Fruit fly (Drosophila melanogaster): Measurements from ENCODE around the gene CG8526.

- TF ChIP-seq CG1620 (GFP tag; optimal IDR thresholded peaks at IDR 0.05), result no peak
- no peak for TF ChIP-seq CG12768 (GFP tag; optimal IDR thresholded peaks at IDR 0.05)
- no peak for TF ChIP-seq cic (GFP tag; optimal IDR thresholded peaks at IDR 0.05)
- no peak for TF ChIP-seq CG33017 (tag; optimal IDR thresholded peaks at IDR 0.05)
- TF ChIP-seq CG11617 (GFP tag; optimal IDR thresholded peaks at IDR 0.05), result no peak
- TF ChIP-seq Hr96 (GFP tag; optimal IDR thresholded peaks at IDR 0.05), result no peak
- TF ChIP-seq ovo (GFP tag; optimal IDR thresholded peaks at IDR 0.05), result no peak
- no peak for TF ChIP-seq cnc (optimal IDR thresholded peaks at IDR 0.05)
- TF ChIP-seq Crg-1 (GFP tag; optimal IDR thresholded peaks at IDR 0.05), result no peak
- no peak for TF ChIP-seq bab1 (GFP tag; optimal IDR thresholded peaks at IDR 0.05)
- no peak for TF ChIP-seq toe (GFP tag; optimal IDR thresholded peaks at IDR 0.05)
- no peak for TF ChIP-seq Mnt (GFP tag; optimal IDR thresholded peaks at IDR 0.05)
These were observed 50.6 kb downstream of the CG8526 start for dm6 chr3R:9851653-9852052.
